Worm (Caenorhabditis elegans) whole organism, midembryonic: ENCODE measurements around the gene rpl-23.

ENCODE experiments used
- T22C8.4 ChIP-seq: fragments of 200-800 bp; sonication (Bioruptor generic); IDR thresholded peaks from 2 replicates; pipeline ENCODE4 v1.3.6; 2022; ENCODE audit warnings: missing genetic modification characterization, missing compliant biosample characterization
- cog-1 ChIP-seq: sonication (generic microtip); optimal IDR thresholded peaks from 2 replicates; lab custom pipeline; 2016; ENCODE audit warnings: missing genetic modification characterization, missing compliant biosample characterization
- flt-1 ChIP-seq: fragments of 200-800 bp; sonication (Bioruptor generic); IDR thresholded peaks from 2 replicates; pipeline ENCODE4 v1.3.6; 2022; ENCODE audit warnings: missing genetic modification characterization, missing compliant biosample characterization
- klf-2 ChIP-seq: fragments of 200-800 bp; sonication (Bioruptor generic); conservative IDR thresholded peaks from 2 replicates; pipeline ENCODE4 v1.3.6; 2022; ENCODE audit warnings: missing genetic modification reagents, missing genetic modification characterization, missing compliant biosample characterization
- med-1 ChIP-seq: sonication (generic microtip); optimal IDR thresholded peaks from 2 replicates; lab custom pipeline; 2017; ENCODE audit warnings: missing genetic modification characterization, mild to moderate bottlenecking, missing compliant biosample characterization, antibody characterized with exemption, missing genetic modification reagents; ENCODE audit not compliant: insufficient read depth
- ref-1 ChIP-seq: fragments of 200-800 bp; sonication (Bioruptor generic); conservative IDR thresholded peaks from 2 replicates; pipeline ENCODE4 v1.3.6; 2022; ENCODE audit warnings: missing genetic modification reagents, missing genetic modification characterization, missing compliant biosample characterization
- tab-1 ChIP-seq: fragments of 200-800 bp; sonication (Bioruptor generic); IDR thresholded peaks from 2 replicates; pipeline ENCODE4 v1.3.6; 2022; ENCODE audit warnings: missing genetic modification characterization, missing compliant biosample characterization
- ztf-23 ChIP-seq: fragments of 200-800 bp; sonication (Bioruptor generic); IDR thresholded peaks from 2 replicates; pipeline ENCODE4 v1.3.6; 2022; ENCODE audit warnings: missing genetic modification reagents, missing genetic modification characterization, missing compliant biosample characterization
- ztf-29 ChIP-seq: fragments of 200-800 bp; sonication (Bioruptor generic); IDR thresholded peaks from 2 replicates; pipeline ENCODE4 v1.3.6; 2022; ENCODE audit warnings: missing genetic modification reagents, missing genetic modification characterization, missing compliant biosample characterization

rpl-23 gene

ce11 chrIII:5721488-5721887, 15.6 kb upstream of the rpl-23 start:
- TF ChIP-seq ztf-23 (GFP tag; lab: Robert Waterston, UW), result no peak

- TF ChIP-seq T22C8.4 (GFP tag; lab: Robert Waterston, UW) (no peak), ztf-29 (GFP tag; lab: Robert Waterston, UW) (no peak), flt-1 (GFP tag; lab: Robert Waterston, UW) (peak; percentile 22; the same call in 1 of the 2 replicates)
These were observed 14.5 kb upstream of the rpl-23 start for ce11 chrIII:5720266-5721019.

ce11 chrIII:5719832-5720194, 13.9 kb upstream of the rpl-23 start:
- TF ChIP-seq flt-1 (GFP tag; lab: Robert Waterston, UW) (no peak), T22C8.4 (GFP tag; lab: Robert Waterston, UW) (no peak), ref-1 (GFP tag; lab: Robert Waterston, UW) (no peak), ztf-23 (GFP tag; lab: Robert Waterston, UW) (no peak), med-1 (GFP tag; lab: Kevin White, UChicago) (no peak), ztf-29 (GFP tag; lab: Robert Waterston, UW) (no peak), klf-2 (GFP tag; lab: Robert Waterston, UW) (no peak), cog-1 (no peak), tab-1 (GFP tag; lab: Robert Waterston, UW) (no peak)

- TF ChIP-seq T22C8.4 (GFP tag; lab: Robert Waterston, UW) (no peak), tab-1 (GFP tag; lab: Robert Waterston, UW) (no peak), ztf-23 (GFP tag; lab: Robert Waterston, UW) (no peak), ztf-29 (GFP tag; lab: Robert Waterston, UW) (no peak), cog-1 (no peak), ref-1 (GFP tag; lab: Robert Waterston, UW) (no peak), flt-1 (GFP tag; lab: Robert Waterston, UW) (no peak), med-1 (GFP tag; lab: Kevin White, UChicago) (no peak), klf-2 (GFP tag; lab: Robert Waterston, UW) (no peak)
These were observed 13.3 kb upstream of the rpl-23 start for ce11 chrIII:5719105-5719831.

ce11 chrIII:5718385-5718784, 12.5 kb upstream of the rpl-23 start:
- TF ChIP-seq T22C8.4 (GFP tag; lab: Robert Waterston, UW), result no peak
- no peak for TF ChIP-seq cog-1
- no peak for TF ChIP-seq ztf-29 (GFP tag; lab: Robert Waterston, UW)
- TF ChIP-seq ztf-23 (GFP tag; lab: Robert Waterston, UW), result no peak

- TF ChIP-seq klf-2 (GFP tag; lab: Robert Waterston, UW) (no peak), flt-1 (GFP tag; lab: Robert Waterston, UW) (no peak), ztf-23 (GFP tag; lab: Robert Waterston, UW) (no peak)
These were observed 11.3 kb upstream of the rpl-23 start for ce11 chrIII:5717173-5717748.

ce11 chrIII:5715467-5715866, 9.5 kb upstream of the rpl-23 start:
- TF ChIP-seq flt-1 (GFP tag; lab: Robert Waterston, UW) (0 out of 2 replicates have a peak, but pooled peaks have one; percentile 34), T22C8.4 (GFP tag; lab: Robert Waterston, UW) (no peak), cog-1 (peak; percentile 77), ztf-23 (GFP tag; lab: Robert Waterston, UW) (peak; percentile 55; the same call in 1 of the 2 replicates), ref-1 (GFP tag; lab: Robert Waterston, UW) (no peak), ztf-29 (GFP tag; lab: Robert Waterston, UW) (peak; percentile 32; the same call in 1 of the 2 replicates), med-1 (GFP tag; lab: Kevin White, UChicago) (no peak), tab-1 (GFP tag; lab: Robert Waterston, UW) (no peak)

- TF ChIP-seq cog-1 (no peak), tab-1 (GFP tag; lab: Robert Waterston, UW) (no peak), med-1 (GFP tag; lab: Kevin White, UChicago) (no peak), klf-2 (GFP tag; lab: Robert Waterston, UW) (no peak), flt-1 (GFP tag; lab: Robert Waterston, UW) (peak; percentile 15; the same call in 1 of the 2 replicates), T22C8.4 (GFP tag; lab: Robert Waterston, UW) (no peak)
These were observed 9.1 kb upstream of the rpl-23 start for ce11 chrIII:5714984-5715454.

- TF ChIP-seq ztf-23 (GFP tag; lab: Robert Waterston, UW) (no peak), cog-1 (no peak), klf-2 (GFP tag; lab: Robert Waterston, UW) (no peak), T22C8.4 (GFP tag; lab: Robert Waterston, UW) (no peak), ztf-29 (GFP tag; lab: Robert Waterston, UW) (no peak), med-1 (GFP tag; lab: Kevin White, UChicago) (no peak), ref-1 (GFP tag; lab: Robert Waterston, UW) (no peak), tab-1 (GFP tag; lab: Robert Waterston, UW) (no peak), flt-1 (GFP tag; lab: Robert Waterston, UW) (no peak)
These were observed 8.5 kb upstream of the rpl-23 start, which contains the start of gene arf-1 for ce11 chrIII:5714230-5714983. TSS of gene arf-1 (plus strand) at chrIII:5714886.
